Worm (Caenorhabditis elegans) whole organism, late embryonic: ENCODE measurements around the gene fbxa-29.

Experiments used
- hlh-13 ChIP-seq: fragments of 200-800 bp; sonication (Bioruptor generic); optimal IDR thresholded peaks from 2 replicates; lab custom pipeline; 2018; ENCODE audit warnings: mild to moderate bottlenecking, missing genetic modification characterization, missing compliant biosample characterization
- nhr-232 ChIP-seq: sonication (generic microtip); optimal IDR thresholded peaks from 2 replicates; lab custom pipeline; 2016; ENCODE audit warnings: missing genetic modification characterization, missing compliant biosample characterization

- TF ChIP-seq hlh-13 (GFP tag; lab: Kevin White, UChicago) (no peak), nhr-232 (tag; lab: Kevin White, UChicago) (no peak)
Measured at ce11 chrIII:1271378-1271926, 2.1 kb downstream of the fbxa-29 start, which contains the start of gene fbxa-31.
